Fruit fly (Drosophila melanogaster): ENCODE results near the gene Sur-8.

Gene Sur-8

DNA sequence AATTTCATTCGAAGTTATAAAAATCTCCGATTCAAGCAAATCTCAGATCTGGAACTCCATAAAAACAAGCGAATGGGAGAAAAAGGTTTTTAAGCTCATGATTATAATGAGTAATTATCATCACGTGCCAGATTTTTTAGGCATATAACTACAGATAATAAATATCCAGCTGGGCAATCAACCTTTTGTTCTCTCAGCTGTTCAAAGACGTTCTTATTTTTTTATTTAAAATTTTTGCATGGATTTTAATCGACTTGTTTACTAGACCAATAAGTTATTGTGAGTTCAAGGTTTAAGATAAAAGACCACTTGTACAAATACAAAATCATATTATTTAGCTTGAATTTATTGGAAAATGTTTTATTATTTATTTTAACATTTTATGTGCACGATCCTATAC is 1.8 kb upstream of the Sur-8 start (continued):
- TF ChIP-seq ey (GFP tag; optimal IDR thresholded peaks at IDR 0.05), result no peak
- TF ChIP-seq Vsx2 (GFP tag; optimal IDR thresholded peaks at IDR 0.05; ENCODE audit: partially characterized antibody), result no peak
- TF ChIP-seq br (GFP tag; optimal IDR thresholded peaks at IDR 0.05), result peak; percentile 55
- TF ChIP-seq OdsH (GFP tag; optimal IDR thresholded peaks at IDR 0.05), result peak; percentile 60
- no peak for TF ChIP-seq Mio (GFP tag; optimal IDR thresholded peaks at IDR 0.05)
- TF ChIP-seq sv (GFP tag; optimal IDR thresholded peaks at IDR 0.05), result no peak
- no peak for TF ChIP-seq usp (GFP tag; optimal IDR thresholded peaks at IDR 0.05)
- TF ChIP-seq fru (GFP tag; optimal IDR thresholded peaks at IDR 0.05), result peak; percentile 2
- no peak for TF ChIP-seq dmrt93B (GFP tag; optimal IDR thresholded peaks at IDR 0.05)
- peak; percentile 72 for TF ChIP-seq rgr (GFP tag; optimal IDR thresholded peaks at IDR 0.05)
- TF ChIP-seq CrebA (GFP tag; optimal IDR thresholded peaks at IDR 0.05; ENCODE audit: borderline replicate concordance), result no peak

DNA sequence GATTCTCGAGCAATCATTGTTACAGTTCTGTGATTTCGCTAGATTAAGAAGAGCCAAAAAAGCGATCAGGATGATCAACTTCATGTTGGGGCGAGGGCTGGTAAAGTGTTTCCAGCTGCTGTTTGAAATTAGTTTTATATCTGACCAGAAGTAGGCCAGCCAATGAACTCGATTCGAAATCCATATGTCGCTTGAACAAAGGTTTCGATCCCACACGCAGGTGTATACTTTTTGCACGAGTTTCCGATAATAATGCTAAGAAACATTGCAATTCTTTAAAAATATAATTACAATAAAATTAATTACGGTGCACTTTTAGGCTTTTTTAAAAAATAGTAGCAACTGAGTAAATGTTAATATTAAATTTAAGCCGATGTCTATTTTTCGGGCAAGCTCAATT is 1.3 kb upstream of the Sur-8 start, which contains the start of gene CG34280:
CG34280 (minus strand) TSS at position 101 of the 400 bp plus-strand sequence.
- TF ChIP-seq Vsx2 (GFP tag; optimal IDR thresholded peaks at IDR 0.05; ENCODE audit: partially characterized antibody) (peak; percentile 45), fru (GFP tag; optimal IDR thresholded peaks at IDR 0.05) (no peak), dmrt93B (GFP tag; optimal IDR thresholded peaks at IDR 0.05) (no peak)

DNA sequence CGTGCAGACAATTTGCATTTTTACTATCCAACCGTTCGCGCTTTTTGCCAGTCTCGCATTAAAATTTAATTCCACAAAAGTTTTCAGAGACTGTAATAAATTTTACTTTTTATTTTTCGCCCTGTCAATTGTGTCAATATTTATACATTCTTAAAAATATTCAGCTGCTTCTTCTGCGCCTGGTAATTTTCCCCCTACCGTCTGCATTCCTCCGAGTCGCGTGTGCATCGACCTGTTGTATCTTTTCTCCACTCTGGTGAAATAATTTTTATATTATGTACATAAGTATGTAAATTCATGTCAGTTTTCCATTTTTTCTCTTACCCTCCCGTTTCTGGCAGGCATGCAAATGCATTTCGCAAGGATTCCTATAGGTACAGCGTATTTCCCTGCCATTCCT is 873 bp upstream of the Sur-8 start, which contains the start of gene CG34279:
CG34279 (minus strand) TSS at position 101 of the 400 bp plus-strand sequence.
- TF ChIP-seq Hnf4 (GFP tag; optimal IDR thresholded peaks at IDR 0.05), result peak; percentile 11
- no peak for TF ChIP-seq HLH106 (tag; optimal IDR thresholded peaks at IDR 0.05)
- no peak for TF ChIP-seq lola (GFP tag; optimal IDR thresholded peaks at IDR 0.05)
- no peak for TF ChIP-seq N (GFP tag; optimal IDR thresholded peaks at IDR 0.05)
- TF ChIP-seq h (GFP tag; optimal IDR thresholded peaks at IDR 0.05), result peak; percentile 34
- TF ChIP-seq Mio (GFP tag; optimal IDR thresholded peaks at IDR 0.05), result no peak
- TF ChIP-seq rgr (GFP tag; optimal IDR thresholded peaks at IDR 0.05), result peak; percentile 21

DNA sequence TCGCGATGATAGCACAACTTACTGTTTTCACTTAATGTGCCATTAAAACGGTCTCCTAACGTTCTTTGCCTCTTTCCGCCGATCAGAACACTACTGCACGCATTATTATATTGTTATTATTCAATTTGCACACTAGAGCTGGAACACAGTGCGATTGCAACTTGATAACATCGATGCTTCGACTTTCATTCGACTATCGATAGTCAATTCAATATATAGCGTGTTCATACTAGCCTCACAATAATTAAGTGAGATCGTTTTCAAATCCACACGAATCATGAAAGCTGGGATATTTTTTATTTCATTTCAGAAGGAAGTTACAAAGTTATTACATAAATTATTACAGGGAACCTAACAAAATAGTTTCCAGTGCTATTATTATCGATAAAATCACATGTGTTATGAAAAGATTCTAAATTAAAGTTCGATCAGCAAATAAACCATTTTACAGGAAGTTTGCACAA is 994 bp downstream of the Sur-8 start:
- TF ChIP-seq Dif (GFP tag; optimal IDR thresholded peaks at IDR 0.05; ENCODE audit: partially characterized antibody), result no peak
- TF ChIP-seq h (GFP tag; optimal IDR thresholded peaks at IDR 0.05), result peak; percentile 32
- no peak for TF ChIP-seq pan (optimal IDR thresholded peaks at IDR 0.05)
- TF ChIP-seq OdsH (GFP tag; optimal IDR thresholded peaks at IDR 0.05), result no peak
- peak; percentile 24 for TF ChIP-seq HLH106 (tag; optimal IDR thresholded peaks at IDR 0.05)
- TF ChIP-seq br (GFP tag; optimal IDR thresholded peaks at IDR 0.05), result no peak
- TF ChIP-seq sage (GFP tag; optimal IDR thresholded peaks at IDR 0.05), result no peak
- TF ChIP-seq CrebA (GFP tag; optimal IDR thresholded peaks at IDR 0.05; ENCODE audit: borderline replicate concordance), result no peak
- peak; percentile 89 for TF ChIP-seq N (GFP tag; optimal IDR thresholded peaks at IDR 0.05)
- no peak for TF ChIP-seq CG32264 (GFP tag; optimal IDR thresholded peaks at IDR 0.05)
- TF ChIP-seq woc (GFP tag; optimal IDR thresholded peaks at IDR 0.05), result peak; percentile 35
- TF ChIP-seq Dfd (GFP tag; optimal IDR thresholded peaks at IDR 0.05), result no peak
- TF ChIP-seq foxo (GFP tag; optimal IDR thresholded peaks at IDR 0.05), result peak in 1 of 2 experiments; percentile 45
- peak; percentile 21 for TF ChIP-seq ey (GFP tag; optimal IDR thresholded peaks at IDR 0.05)
- no peak for TF ChIP-seq Jra (GFP tag; optimal IDR thresholded peaks at IDR 0.05)
- no peak for TF ChIP-seq CG9705 (GFP tag; optimal IDR thresholded peaks at IDR 0.05)
- no peak for TF ChIP-seq Hr83 (GFP tag; optimal IDR thresholded peaks at IDR 0.05; ENCODE audit: poor library complexity, severe bottlenecking)
- no peak for TF ChIP-seq Hr78 (GFP tag; optimal IDR thresholded peaks at IDR 0.05)
- TF ChIP-seq tai (GFP tag; optimal IDR thresholded peaks at IDR 0.05), result peak; percentile 77
- TF ChIP-seq Mio (GFP tag; optimal IDR thresholded peaks at IDR 0.05), result no peak
- TF ChIP-seq brk (GFP tag; optimal IDR thresholded peaks at IDR 0.05), result peak; percentile 45
- peak; percentile 45 for TF ChIP-seq fru (GFP tag; optimal IDR thresholded peaks at IDR 0.05)
- TF ChIP-seq Hnf4 (GFP tag; optimal IDR thresholded peaks at IDR 0.05), result peak; percentile 34
- TF ChIP-seq dsf (GFP tag; optimal IDR thresholded peaks at IDR 0.05; ENCODE audit: borderline replicate concordance), result peak; percentile 12
- no peak for TF ChIP-seq jim (GFP tag; optimal IDR thresholded peaks at IDR 0.05)
- no peak for TF ChIP-seq dl (GFP tag; optimal IDR thresholded peaks at IDR 0.05; ENCODE audit: insufficient read depth in 1 of 2, partially characterized antibody in 2 of 2)
- TF ChIP-seq dmrt93B (GFP tag; optimal IDR thresholded peaks at IDR 0.05), result no peak
- TF ChIP-seq psq (GFP tag; optimal IDR thresholded peaks at IDR 0.05), result no peak
- no peak for TF ChIP-seq Myc (optimal IDR thresholded peaks at IDR 0.05)
- TF ChIP-seq Rel (GFP tag; optimal IDR thresholded peaks at IDR 0.05), result no peak
- peak; percentile 29 for TF ChIP-seq Rel (tag; optimal IDR thresholded peaks at IDR 0.05)
- peak; percentile 35 for TF ChIP-seq sv (GFP tag; optimal IDR thresholded peaks at IDR 0.05)
- no peak for TF ChIP-seq GATAd (GFP tag; optimal IDR thresholded peaks at IDR 0.05)
- no peak for TF ChIP-seq Vsx2 (GFP tag; optimal IDR thresholded peaks at IDR 0.05; ENCODE audit: partially characterized antibody)
- TF ChIP-seq Sp1 (GFP tag; optimal IDR thresholded peaks at IDR 0.05), result no peak
- TF ChIP-seq usp (GFP tag; optimal IDR thresholded peaks at IDR 0.05), result no peak
- TF ChIP-seq Abd-B (GFP tag; optimal IDR thresholded peaks at IDR 0.05), result no peak
- peak; percentile 35 for TF ChIP-seq rgr (GFP tag; optimal IDR thresholded peaks at IDR 0.05)
- TF ChIP-seq lola (GFP tag; optimal IDR thresholded peaks at IDR 0.05), result no peak
